Worm (Caenorhabditis elegans) whole organism, L1 larva: Measurements from ENCODE around the gene tbx-43.

ENCODE experiments used
- blmp-1 ChIP-seq: fragments of 150-350 bp; optimal IDR thresholded peaks from 2 replicates; lab custom pipeline; 2014; ENCODE audit warnings: missing biosample characterization, missing genetic modification characterization
- ceh-63 ChIP-seq: fragments of 200-800 bp; sonication (Bioruptor generic); optimal IDR thresholded peaks from 2 replicates; lab custom pipeline; 2018; ENCODE audit warnings: mild to moderate bottlenecking, missing genetic modification characterization, missing compliant biosample characterization
- ceh-8 ChIP-seq: fragments of 200-800 bp; sonication (Bioruptor generic); optimal IDR thresholded peaks from 2 replicates; lab custom pipeline; 2018; ENCODE audit warnings: mild to moderate bottlenecking, missing genetic modification characterization, moderate library complexity, missing compliant biosample characterization
- dpl-1 ChIP-seq, 3 experiments: fragments of 150-350 bp in 2 of 3; sonication (generic microtip) in 1 of 3; optimal IDR thresholded peaks; 2 replicates each; lab custom pipeline; 2014 to 2017; ENCODE audit warnings: missing biosample characterization in 3 of 3, missing genetic modification characterization in 3 of 3, missing genetic modification reagents in 3 of 3
- efl-1 ChIP-seq, 4 experiments: fragments of 150-350 bp; optimal IDR thresholded peaks in 3 of 4; peaks in 1 of 4; 1 replicate in 1 of 4; 2 replicates in 3 of 4; lab custom pipeline; 2014; ENCODE audit warnings: missing biosample characterization in 2 of 4, missing genetic modification characterization in 2 of 4, missing genetic modification reagents in 2 of 4
- efl-3 ChIP-seq: fragments of 200-800 bp; sonication (Bioruptor generic); optimal IDR thresholded peaks from 2 replicates; lab custom pipeline; 2018; ENCODE audit warnings: mild to moderate bottlenecking, missing genetic modification characterization, missing compliant biosample characterization
- egl-27 ChIP-seq, 2 experiments: fragments of 150-350 bp in 1 of 2; sonication (generic microtip); optimal IDR thresholded peaks; 3 replicates each; lab custom pipeline; 2017 to 2018; ENCODE audit warnings: missing biosample characterization in 2 of 2, missing genetic modification characterization in 2 of 2, missing genetic modification reagents in 2 of 2
- fkh-10 ChIP-seq: sonication (generic microtip); optimal IDR thresholded peaks from 2 replicates; lab custom pipeline; 2017; ENCODE audit warnings: missing biosample characterization, missing genetic modification reagents, missing genetic modification characterization
- fkh-4 ChIP-seq: sonication (generic microtip); optimal IDR thresholded peaks from 2 replicates; lab custom pipeline; 2016; ENCODE audit warnings: missing compliant biosample characterization, missing genetic modification characterization, borderline replicate concordance
- fkh-8 ChIP-seq: sonication (generic microtip); optimal IDR thresholded peaks from 2 replicates; lab custom pipeline; 2016; ENCODE audit warnings: mild to moderate bottlenecking, missing genetic modification characterization, missing compliant biosample characterization
- hpl-2 ChIP-seq: fragments of 150-350 bp; optimal IDR thresholded peaks from 2 replicates; lab custom pipeline; 2014; ENCODE audit warnings: missing biosample characterization, missing genetic modification reagents, missing genetic modification characterization
- jun-1 ChIP-seq: fragments of 150-350 bp; optimal IDR thresholded peaks from 2 replicates; lab custom pipeline; 2014; ENCODE audit warnings: missing biosample characterization, missing genetic modification reagents, missing genetic modification characterization
- lin-14 ChIP-seq: fragments of 200-800 bp; sonication (Bioruptor generic); optimal IDR thresholded peaks from 2 replicates; lab custom pipeline; 2018; ENCODE audit warnings: mild to moderate bottlenecking, missing genetic modification characterization, moderate library complexity, missing compliant biosample characterization
- mdl-1 ChIP-seq, 2 experiments: fragments of 150-350 bp; optimal IDR thresholded peaks; 2 replicates each; lab custom pipeline; 2014 to 2017; ENCODE audit warnings: missing biosample characterization in 2 of 2, missing genetic modification characterization in 2 of 2, inconsistent platforms in 1 of 2
- mef-2 ChIP-seq: fragments of 150-350 bp; optimal IDR thresholded peaks from 2 replicates; lab custom pipeline; 2014; ENCODE audit warnings: missing biosample characterization, missing genetic modification characterization
- mep-1 ChIP-seq: fragments of 150-350 bp; optimal IDR thresholded peaks from 2 replicates; lab custom pipeline; 2014; ENCODE audit warnings: missing biosample characterization, missing genetic modification characterization
- nhr-11 ChIP-seq: fragments of 150-350 bp; optimal IDR thresholded peaks from 2 replicates; lab custom pipeline; 2014; ENCODE audit warnings: missing biosample characterization, missing genetic modification characterization
- nhr-12 ChIP-seq: sonication (generic microtip); optimal IDR thresholded peaks from 2 replicates; lab custom pipeline; 2017; ENCODE audit warnings: missing biosample characterization, missing genetic modification characterization
- nhr-28 ChIP-seq: fragments of 150-350 bp; optimal IDR thresholded peaks from 2 replicates; lab custom pipeline; 2014; ENCODE audit warnings: missing biosample characterization, missing genetic modification characterization
- nhr-47 ChIP-seq: sonication (generic microtip); optimal IDR thresholded peaks from 2 replicates; lab custom pipeline; 2016; ENCODE audit warnings: mild to moderate bottlenecking, missing genetic modification characterization, moderate library complexity, missing compliant biosample characterization
- nhr-76 ChIP-seq: sonication (generic microtip); optimal IDR thresholded peaks from 2 replicates; lab custom pipeline; 2017; ENCODE audit warnings: missing biosample characterization, missing genetic modification characterization
- nhr-84 ChIP-seq: sonication (generic microtip); optimal IDR thresholded peaks from 2 replicates; lab custom pipeline; 2017; ENCODE audit warnings: missing biosample characterization, missing genetic modification characterization
- nhr-85 ChIP-seq: sonication (generic microtip); peaks from one replicate; lab custom pipeline; 2016; ENCODE audit warnings: missing genetic modification characterization, inconsistent platforms, missing compliant biosample characterization
- pqm-1 ChIP-seq: sonication (generic microtip); optimal IDR thresholded peaks from 3 replicates; lab custom pipeline; 2017; ENCODE audit warnings: missing biosample characterization, missing genetic modification characterization
- skn-1 ChIP-seq: fragments of 150-350 bp; optimal IDR thresholded peaks from 2 replicates; lab custom pipeline; 2014; ENCODE audit warnings: missing biosample characterization, missing genetic modification characterization
- sup-37 ChIP-seq: fragments of 200-800 bp; sonication (Bioruptor generic); optimal IDR thresholded peaks from 2 replicates; lab custom pipeline; 2018; ENCODE audit warnings: mild to moderate bottlenecking, missing genetic modification characterization, missing compliant biosample characterization
- tlp-1 ChIP-seq: fragments of 150-350 bp; optimal IDR thresholded peaks from 2 replicates; lab custom pipeline; 2014; ENCODE audit warnings: missing biosample characterization, missing genetic modification characterization
- unc-30 ChIP-seq: sonication (generic microtip); optimal IDR thresholded peaks from 2 replicates; lab custom pipeline; 2017; ENCODE audit warnings: missing biosample characterization, missing genetic modification characterization
- unc-62 ChIP-seq: fragments of 150-350 bp; optimal IDR thresholded peaks from 2 replicates; lab custom pipeline; 2014; ENCODE audit warnings: missing biosample characterization, missing genetic modification reagents, missing genetic modification characterization
- unc-98 ChIP-seq: fragments of 200-800 bp; sonication (Bioruptor generic); IDR thresholded peaks from 2 replicates; pipeline ENCODE4 v1.3.6; 2022; ENCODE audit warnings: missing genetic modification characterization, missing compliant biosample characterization
- xbp-1 ChIP-seq: sonication (generic microtip); optimal IDR thresholded peaks from 2 replicates; lab custom pipeline; 2016; ENCODE audit warnings: missing genetic modification characterization, missing compliant biosample characterization
- zag-1 ChIP-seq: fragments of 150-350 bp; optimal IDR thresholded peaks from 2 replicates; lab custom pipeline; 2014; ENCODE audit warnings: missing biosample characterization, missing genetic modification characterization
- ztf-11 ChIP-seq, 2 experiments: sonication (generic microtip); optimal IDR thresholded peaks; 2 replicates each; lab custom pipeline; 2016 to 2017; ENCODE audit warnings: missing genetic modification characterization in 2 of 2, missing biosample characterization in 1 of 2, missing compliant biosample characterization in 1 of 2
- ztf-4 ChIP-seq: fragments of 150-350 bp; optimal IDR thresholded peaks from 2 replicates; lab custom pipeline; 2014; ENCODE audit warnings: missing biosample characterization, missing genetic modification characterization

tbx-43 gene

DNA sequence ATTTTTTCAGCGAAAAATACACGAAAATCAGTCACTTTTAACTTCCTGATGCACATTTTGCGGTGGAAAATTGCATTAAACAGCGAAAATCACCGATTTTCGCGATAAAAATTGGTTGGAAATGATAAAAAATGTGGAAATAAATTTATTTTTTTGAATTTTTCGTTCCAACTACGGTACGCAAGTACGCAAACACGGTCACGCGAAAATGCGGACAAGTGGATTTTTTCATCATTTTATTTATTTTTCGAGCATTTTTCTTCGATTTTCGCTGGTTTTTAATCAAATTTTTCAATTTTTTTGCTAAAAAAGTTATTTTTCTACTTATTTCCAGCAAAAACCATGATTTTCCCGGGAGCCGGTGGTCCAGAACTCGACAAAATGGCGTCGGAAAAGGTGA is 7.6 kb upstream of the tbx-43 start, which contains the start of gene Y39A3CL.3 (continued):
- TF ChIP-seq efl-1 (optimal IDR thresholded peaks at IDR 0.05; lab: Kevin White, UChicago): peak; percentile 25 to 55
- peak; percentile 66 to 92 for TF ChIP-seq efl-1 (GFP tag; optimal IDR thresholded peaks at IDR 0.05 in 1 of 2; lab: Kevin White, UChicago)
- TF ChIP-seq skn-1: peak; percentile 34
- TF ChIP-seq zag-1: no peak
- no peak for TF ChIP-seq sup-37 (GFP tag; lab: Kevin White, UChicago)
- no peak for TF ChIP-seq nhr-12 (tag; lab: Kevin White, UChicago)
- no peak for TF ChIP-seq fkh-8
- no peak for TF ChIP-seq fkh-10
- no peak for TF ChIP-seq nhr-11 (tag; lab: Kevin White, UChicago)
- peak; percentile 14 for TF ChIP-seq lin-14 (GFP tag; lab: Kevin White, UChicago)
- TF ChIP-seq efl-3 (GFP tag; lab: Kevin White, UChicago): no peak
- no peak for TF ChIP-seq ceh-63 (GFP tag; lab: Kevin White, UChicago)
- no peak for TF ChIP-seq jun-1 (tag; lab: Kevin White, UChicago)
- no peak for TF ChIP-seq tlp-1 (tag; lab: Kevin White, UChicago)
- no peak for TF ChIP-seq nhr-47 (tag; lab: Kevin White, UChicago)
- peak in 2 of 3 experiments; percentile 58 to 62 for TF ChIP-seq dpl-1 (GFP tag; optimal IDR thresholded peaks at IDR 0.05; lab: Kevin White, UChicago)
- peak; percentile 23 for TF ChIP-seq xbp-1 (tag; lab: Kevin White, UChicago)
- no peak for TF ChIP-seq mef-2 (tag; lab: Kevin White, UChicago)
- TF ChIP-seq mep-1 (tag; lab: Kevin White, UChicago): peak; percentile 64
- TF ChIP-seq pqm-1: no peak
- peak in 1 of 2 experiments; percentile 8 for TF ChIP-seq mdl-1 (tag; optimal IDR thresholded peaks at IDR 0.05; lab: Kevin White, UChicago)
- TF ChIP-seq, all 84 proteins: peak for 14

DNA sequence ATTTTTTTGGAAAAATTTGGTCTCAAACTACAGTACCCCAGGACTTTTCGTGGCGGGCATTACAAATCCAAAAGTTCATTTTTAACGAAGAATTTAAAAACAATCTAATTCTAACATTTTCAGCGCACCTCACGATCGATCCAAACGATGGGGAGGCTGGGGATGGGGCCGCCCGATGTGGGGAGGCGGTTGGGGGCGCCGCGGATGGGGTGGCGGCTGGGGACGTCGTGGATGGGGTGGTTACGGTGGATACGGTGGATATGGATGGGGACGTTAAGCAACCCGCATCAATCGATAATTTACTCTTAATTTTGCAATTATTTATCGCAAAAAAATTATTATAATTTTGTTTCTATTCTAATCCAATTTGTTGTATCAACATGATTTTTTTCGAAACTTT is 5.4 kb downstream of the tbx-43 start:
- TF ChIP-seq nhr-28 (no peak), fkh-4 (no peak), efl-1 (optimal IDR thresholded peaks at IDR 0.05; lab: Kevin White, UChicago) (no peak), efl-1 (GFP tag; optimal IDR thresholded peaks at IDR 0.05 in 1 of 2; lab: Kevin White, UChicago) (no peak)
- TF ChIP-seq, all 84 proteins: peak for 0

DNA sequence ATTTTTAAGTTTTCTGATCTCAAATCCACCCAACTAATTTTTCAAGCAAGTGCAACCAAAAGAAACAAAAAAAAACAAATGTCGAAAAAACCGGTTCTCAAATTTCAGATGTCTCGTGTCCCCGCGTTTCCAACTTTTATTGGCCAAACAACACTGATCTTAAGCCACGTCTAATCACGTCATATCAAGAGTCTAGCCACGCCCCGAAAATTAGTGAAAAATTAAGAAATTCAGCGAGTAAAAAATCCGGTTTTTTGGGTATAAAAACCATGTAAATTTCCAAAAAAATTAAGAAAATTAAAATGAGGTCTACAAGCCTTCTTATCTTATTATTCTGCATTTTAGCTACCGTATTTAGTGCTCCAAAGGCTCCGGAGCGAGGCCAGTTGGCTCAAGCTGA is 6.7 kb downstream of the tbx-43 start, which contains the start of gene cnc-6:
Gene cnc-6, plus strand, starts transcription at position 301 of the 400 bp plus-strand sequence.
- TF ChIP-seq efl-1 (optimal IDR thresholded peaks at IDR 0.05; lab: Kevin White, UChicago) (no peak), efl-1 (GFP tag; optimal IDR thresholded peaks at IDR 0.05 in 1 of 2; lab: Kevin White, UChicago) (peak in 1 of 2 experiments; percentile 70), nhr-76 (tag; lab: Kevin White, UChicago) (no peak)
- TF ChIP-seq, all 84 proteins: peak for 1

DNA sequence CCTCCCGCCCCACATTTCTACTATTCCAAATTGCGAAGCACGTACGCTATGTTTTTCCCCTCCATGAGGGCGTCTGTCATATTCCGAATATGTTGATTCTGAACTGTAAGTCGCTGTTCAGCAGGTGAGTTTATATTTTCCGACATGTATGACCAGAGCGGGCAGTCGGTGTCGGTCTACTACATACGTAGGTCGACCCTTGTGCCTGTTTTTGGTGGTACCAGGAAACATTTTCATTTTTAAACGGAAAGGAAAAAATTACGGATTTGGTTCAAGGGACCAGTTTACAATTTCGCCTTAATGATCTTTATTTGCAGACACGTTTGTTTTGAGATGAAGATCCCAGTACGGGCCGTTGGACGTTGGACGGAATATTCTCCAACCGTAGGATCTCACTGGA is 11.3 kb downstream of the tbx-43 start, which contains the start of gene Y46E12A.2:
Gene Y46E12A.2, plus strand, starts transcription at position 301 of the 400 bp plus-strand sequence.
- TF ChIP-seq ceh-8 (GFP tag; lab: Kevin White, UChicago) (no peak), ztf-4 (tag; lab: Kevin White, UChicago) (no peak), blmp-1 (no peak), nhr-84 (no peak), unc-62 (GFP tag; lab: Kevin White, UChicago) (no peak), nhr-85 (tag; lab: Kevin White, UChicago) (no peak), unc-30 (tag; lab: Kevin White, UChicago) (no peak)

DNA sequence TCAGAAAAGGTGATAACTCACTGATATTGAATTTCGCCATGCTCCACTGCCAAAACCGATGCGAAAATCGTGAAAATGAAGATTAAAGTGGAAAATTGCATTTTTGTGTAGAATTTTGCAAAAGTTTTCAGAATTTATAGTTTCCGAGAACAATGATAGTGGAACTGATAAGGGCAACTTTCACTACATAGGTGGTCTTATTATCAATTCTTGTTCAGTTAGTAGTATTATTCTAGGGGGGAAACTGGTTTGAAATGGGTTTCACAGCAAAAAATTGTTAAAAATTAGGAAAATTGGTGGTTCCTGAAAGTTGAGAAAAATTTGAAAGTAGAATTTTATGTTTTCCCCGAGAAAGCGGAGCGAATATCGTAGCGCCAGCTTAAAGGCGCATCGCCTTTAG is 11.7 kb downstream of the tbx-43 start, which contains the start of gene Y46E12A.5:
Gene Y46E12A.5, minus strand, starts transcription at position 101 of the 400 bp plus-strand sequence.
- TF ChIP-seq jun-1 (tag; lab: Kevin White, UChicago) (no peak), unc-98 (GFP tag; lab: Robert Waterston, UW) (no peak), dpl-1 (GFP tag; optimal IDR thresholded peaks at IDR 0.05; lab: Kevin White, UChicago) (no peak), hpl-2 (GFP tag; lab: Kevin White, UChicago) (no peak), mdl-1 (tag; optimal IDR thresholded peaks at IDR 0.05; lab: Kevin White, UChicago) (no peak), egl-27 (tag; optimal IDR thresholded peaks at IDR 0.05; lab: Kevin White, UChicago) (no peak), ztf-11 (tag; optimal IDR thresholded peaks at IDR 0.05; lab: Kevin White, UChicago) (no peak)
